Worm (Caenorhabditis elegans) whole organism, mixed stage, embryonic: ENCODE data around the gene F58A3.3.

ENCODE experiments used
- ces-1 ChIP-seq: fragments of 150-350 bp; optimal IDR thresholded peaks from 2 replicates; lab custom pipeline; 2014; ENCODE audit warnings: missing biosample characterization, missing genetic modification reagents, missing genetic modification characterization
- lin-13 ChIP-seq: fragments of 150-350 bp; optimal IDR thresholded peaks from 2 replicates; lab custom pipeline; 2014; ENCODE audit warnings: missing biosample characterization, missing genetic modification characterization
- lin-32 ChIP-seq: fragments of 200-800 bp; sonication (Bioruptor generic); optimal IDR thresholded peaks from 2 replicates; lab custom pipeline; 2018; ENCODE audit warnings: mild to moderate bottlenecking, missing genetic modification characterization, missing compliant biosample characterization
- mep-1 ChIP-seq: fragments of 150-350 bp; optimal IDR thresholded peaks from 2 replicates; lab custom pipeline; 2017; ENCODE audit warnings: missing biosample characterization, missing genetic modification reagents, missing genetic modification characterization, inconsistent platforms
- nhr-237 ChIP-seq: fragments of 150-350 bp; optimal IDR thresholded peaks from 2 replicates; lab custom pipeline; 2014; ENCODE audit warnings: missing biosample characterization, missing genetic modification characterization
- pha-4 ChIP-seq: fragments of 150-350 bp; optimal IDR thresholded peaks from 2 replicates; lab custom pipeline; 2018; ENCODE audit warnings: missing biosample characterization, missing genetic modification reagents, missing genetic modification characterization
- snpc-4 ChIP-seq: fragments of 150-350 bp; optimal IDR thresholded peaks from 2 replicates; lab custom pipeline; 2014; ENCODE audit warnings: missing biosample characterization, missing genetic modification characterization
- unc-62 ChIP-seq: fragments of 150-350 bp; optimal IDR thresholded peaks from 2 replicates; lab custom pipeline; 2014; ENCODE audit warnings: missing biosample characterization, missing genetic modification reagents, missing genetic modification characterization
- ztf-11 ChIP-seq: fragments of 150-350 bp; optimal IDR thresholded peaks from 2 replicates; lab custom pipeline; 2014; ENCODE audit warnings: missing biosample characterization, missing genetic modification characterization

- TF ChIP-seq ztf-11 (tag; lab: Kevin White, UChicago) (no peak), unc-62 (GFP tag; lab: Kevin White, UChicago) (no peak), mep-1 (no peak), nhr-237 (no peak), lin-13 (no peak), snpc-4 (no peak), pha-4 (no peak), ces-1 (GFP tag; lab: Kevin White, UChicago) (peak; percentile 70), lin-32 (GFP tag; lab: Kevin White, UChicago) (no peak)
Measured at ce11 chrX:11038221-11038620, 25.8 kb downstream of the F58A3.3 start.
